Fruit fly (Drosophila melanogaster) S2 (cell line): ENCODE data around the gene dyl.

Experiments
- CG8478 ChIP-seq: fragments of >200 bp; optimal IDR thresholded peaks from 2 replicates; lab custom pipeline; 2018
- CTCF ChIP-seq, 2 experiments: fragments of >200 bp; optimal IDR thresholded peaks; 2 replicates each; lab custom pipeline; 2018

DNA sequence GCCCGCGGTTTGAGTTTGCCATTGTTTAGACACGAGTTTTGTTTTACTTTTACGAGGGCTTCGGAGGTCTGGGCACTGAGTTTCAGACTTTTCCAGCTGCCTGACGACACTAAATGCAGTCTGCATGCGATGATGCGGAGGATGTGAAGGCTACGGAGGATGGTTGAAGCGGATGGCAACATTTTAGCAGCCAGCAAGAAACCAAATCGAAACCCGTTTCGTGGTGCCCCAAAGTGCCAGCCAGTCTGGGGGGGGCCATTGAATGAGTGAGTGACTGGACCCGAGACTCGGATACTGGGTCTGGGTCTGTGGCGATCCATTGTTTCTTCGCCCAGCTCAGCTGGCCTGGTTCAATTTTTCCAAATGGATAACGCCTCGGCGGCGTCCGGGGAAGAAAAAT, 41.8 kb upstream of the dyl start:
- TF ChIP-seq CTCF (optimal IDR thresholded peaks at IDR 0.05; lab: Kevin White, UChicago) (no peak), CG8478 (no peak)
